Fruit fly (Drosophila melanogaster) whole organism, embryonic: ENCODE results near the gene Sox100B.
A peak's percentile ranks its signal among the peaks of the same experiment; 100 is the strongest.

Experiments used
- ATbp ChIP-seq: fragments of 200-800 bp; sonication (Bioruptor generic); optimal IDR thresholded peaks from 2 replicates; lab custom pipeline; 2017; ENCODE audit warnings: missing biosample characterization, mild to moderate bottlenecking, missing genetic modification characterization, missing genetic modification reagents
- Asciz ChIP-seq: fragments of 200-800 bp; sonication (Bioruptor generic); optimal IDR thresholded peaks from 2 replicates; lab custom pipeline; 2017; ENCODE audit warnings: missing biosample characterization, mild to moderate bottlenecking, missing genetic modification characterization, missing genetic modification reagents
- Awh ChIP-seq: fragments of 200-800 bp; sonication (Bioruptor generic); IDR thresholded peaks from 2 replicates; pipeline ENCODE4, ENCODE4 v1.3.6; 2022; ENCODE audit warnings: missing biosample characterization, missing genetic modification characterization
- CG1024 ChIP-seq: fragments of 200-800 bp; sonication (Bioruptor generic); IDR thresholded peaks from 2 replicates; pipeline ENCODE4 v1.3.6; 2022; ENCODE audit warnings: missing biosample characterization, missing genetic modification characterization
- CG10565 ChIP-seq: fragments of 200-800 bp; sonication (Bioruptor generic); optimal IDR thresholded peaks from 3 replicates; lab custom pipeline; 2016; ENCODE audit warnings: missing biosample characterization, mild to moderate bottlenecking, missing genetic modification characterization
- CG11085 ChIP-seq: fragments of 200-800 bp; sonication (Bioruptor generic); IDR thresholded peaks from 2 replicates; pipeline ENCODE4 v1.3.6; 2022; ENCODE audit warnings: missing biosample characterization, missing genetic modification characterization
- CG11696 ChIP-seq: fragments of 200-800 bp; sonication (Bioruptor generic); IDR thresholded peaks from 2 replicates; pipeline ENCODE4 v1.3.6; 2022; ENCODE audit warnings: missing biosample characterization, missing genetic modification characterization
- CG12155 ChIP-seq: fragments of 200-800 bp; sonication (Bioruptor generic); optimal IDR thresholded peaks from 3 replicates; lab custom pipeline; 2016; ENCODE audit warnings: missing biosample characterization, missing genetic modification characterization
- CG12391 ChIP-seq: fragments of 200-800 bp; sonication (Bioruptor generic); optimal IDR thresholded peaks from 3 replicates; lab custom pipeline; 2018; ENCODE audit warnings: missing biosample characterization, mild to moderate bottlenecking, missing genetic modification characterization, moderate library complexity
- CG13894 ChIP-seq: fragments of 200-800 bp; sonication (Bioruptor generic); optimal IDR thresholded peaks from 3 replicates; lab custom pipeline; 2018; ENCODE audit warnings: missing biosample characterization, mild to moderate bottlenecking, missing genetic modification characterization, moderate library complexity
- CG14965 ChIP-seq: fragments of 200-800 bp; sonication (Bioruptor generic); optimal IDR thresholded peaks from 2 replicates; lab custom pipeline; 2016; ENCODE audit warnings: missing biosample characterization, missing genetic modification characterization, borderline replicate concordance
- CG16813 ChIP-seq: fragments of 200-800 bp; sonication (Bioruptor generic); IDR thresholded peaks from 3 replicates; pipeline ENCODE4 v1.3.6; 2022; ENCODE audit warnings: missing biosample characterization, missing genetic modification characterization; ENCODE audit not compliant: partially characterized antibody
- CG17186 ChIP-seq: fragments of 200-800 bp; sonication (Bioruptor generic); optimal IDR thresholded peaks from 3 replicates; lab custom pipeline; 2017; ENCODE audit warnings: missing biosample characterization, missing genetic modification reagents, missing genetic modification characterization
- CG18619 ChIP-seq: fragments of 200-800 bp; sonication (Bioruptor generic); optimal IDR thresholded peaks from 3 replicates; lab custom pipeline; 2017; ENCODE audit warnings: missing biosample characterization, mild to moderate bottlenecking, missing genetic modification characterization
- CG3407 ChIP-seq: fragments of 200-800 bp; sonication (Bioruptor generic); optimal IDR thresholded peaks from 2 replicates; lab custom pipeline; 2018; ENCODE audit warnings: missing biosample characterization, mild to moderate bottlenecking, missing genetic modification characterization
- CG4282 ChIP-seq: fragments of 200-800 bp; sonication (Bioruptor generic); optimal IDR thresholded peaks from 2 replicates; lab custom pipeline; 2016; ENCODE audit warnings: missing biosample characterization, missing genetic modification characterization
- CG43689 ChIP-seq: fragments of 200-800 bp; sonication (Bioruptor generic); IDR thresholded peaks from 2 replicates; pipeline ENCODE4 v1.3.6; 2022; ENCODE audit warnings: missing biosample characterization, missing genetic modification characterization
- CG6254 ChIP-seq: fragments of 200-800 bp; sonication (Bioruptor generic); optimal IDR thresholded peaks from 3 replicates; lab custom pipeline; 2017; ENCODE audit warnings: mild to moderate bottlenecking, missing biosample characterization, missing genetic modification reagents, missing genetic modification characterization
- CG6854 ChIP-seq: fragments of 200-800 bp; sonication (Bioruptor generic); optimal IDR thresholded peaks from 3 replicates; lab custom pipeline; 2017; ENCODE audit warnings: missing biosample characterization, mild to moderate bottlenecking, missing genetic modification characterization
- CG7556 ChIP-seq: fragments of 200-800 bp; sonication (Bioruptor generic); optimal IDR thresholded peaks from 2 replicates; lab custom pipeline; 2017; ENCODE audit warnings: missing biosample characterization, mild to moderate bottlenecking, missing genetic modification characterization
- CG8478 ChIP-seq: fragments of >200 bp; optimal IDR thresholded peaks from 2 replicates; lab custom pipeline; 2018
- CG8924 ChIP-seq: fragments of 200-800 bp; optimal IDR thresholded peaks from 3 replicates; lab custom pipeline; 2019; ENCODE audit warnings: missing biosample characterization, mild to moderate bottlenecking, missing genetic modification characterization, moderate library complexity
- CG9932 ChIP-seq: fragments of 200-800 bp; sonication (Bioruptor generic); IDR thresholded peaks from 2 replicates; pipeline ENCODE4 v1.3.6; 2022; ENCODE audit warnings: missing biosample characterization, missing genetic modification characterization
- Gug ChIP-seq: fragments of 200-800 bp; sonication (Bioruptor generic); IDR thresholded peaks from 4 replicates; pipeline ENCODE4 v1.3.6; 2022; ENCODE audit warnings: missing biosample characterization, missing genetic modification characterization
- H15 ChIP-seq: fragments of 200-800 bp; sonication (Bioruptor generic); IDR thresholded peaks from 3 replicates; pipeline ENCODE4 v1.3.6; 2022; ENCODE audit warnings: missing biosample characterization, missing genetic modification characterization
- HmgZ ChIP-seq: fragments of 200-800 bp; sonication (Bioruptor generic); optimal IDR thresholded peaks from 2 replicates; lab custom pipeline; 2018; ENCODE audit warnings: missing biosample characterization, mild to moderate bottlenecking, missing genetic modification characterization
- Hmr ChIP-seq: fragments of 200-800 bp; sonication (Bioruptor generic); optimal IDR thresholded peaks from 3 replicates; lab custom pipeline; 2017; ENCODE audit warnings: mild to moderate bottlenecking, missing biosample characterization, missing genetic modification reagents, missing genetic modification characterization
- Jarid2 ChIP-seq: fragments of 200-800 bp; sonication (Bioruptor generic); optimal IDR thresholded peaks from 3 replicates; lab custom pipeline; 2017; ENCODE audit warnings: mild to moderate bottlenecking, missing biosample characterization, missing genetic modification reagents, missing genetic modification characterization
- Optix ChIP-seq: fragments of 200-800 bp; sonication (Bioruptor generic); IDR thresholded peaks from 3 replicates; pipeline ENCODE4 v1.3.6; 2022; ENCODE audit warnings: missing biosample characterization, missing genetic modification characterization
- Ssrp ChIP-seq: fragments of 200-800 bp; sonication (Bioruptor generic); optimal IDR thresholded peaks from 2 replicates; lab custom pipeline; 2018; ENCODE audit warnings: missing biosample characterization, mild to moderate bottlenecking, missing genetic modification characterization, moderate library complexity
- Taf1 ChIP-seq: fragments of 200-800 bp; sonication (Bioruptor generic); IDR thresholded peaks from 2 replicates; pipeline ENCODE4 v1.3.6; 2022; ENCODE audit warnings: missing biosample characterization, missing genetic modification characterization
- Tbp ChIP-seq: fragments of >200 bp; optimal IDR thresholded peaks from 2 replicates; lab custom pipeline; 2018; ENCODE audit warnings: missing biosample characterization, missing genetic modification characterization
- Trl ChIP-seq, 3 experiments: fragments of >200 bp in 2 of 3; fragments of 200-800 bp in 1 of 3; sonication (Bioruptor generic) in 1 of 3; optimal IDR thresholded peaks; 2 replicates in 1 of 3; 3 replicates in 2 of 3; lab custom pipeline; 2016 to 2017; ENCODE audit warnings: missing biosample characterization in 1 of 3, missing genetic modification characterization in 1 of 3
- Vsx1 ChIP-seq: fragments of 200-800 bp; sonication (Bioruptor generic); optimal IDR thresholded peaks from 2 replicates; lab custom pipeline; 2017; ENCODE audit warnings: missing biosample characterization, mild to moderate bottlenecking, missing genetic modification characterization, missing genetic modification reagents
- ap ChIP-seq: fragments of 200-800 bp; sonication (Bioruptor generic); IDR thresholded peaks from 2 replicates; pipeline ENCODE4 v1.3.6; 2022; ENCODE audit warnings: missing biosample characterization, missing genetic modification characterization
- disco-r ChIP-seq: fragments of 200-800 bp; sonication (Bioruptor generic); optimal IDR thresholded peaks from 2 replicates; lab custom pipeline; 2016; ENCODE audit warnings: missing biosample characterization, missing genetic modification characterization
- eyg ChIP-seq: fragments of 200-800 bp; sonication (Bioruptor generic); optimal IDR thresholded peaks from 3 replicates; lab custom pipeline; 2016; ENCODE audit warnings: missing biosample characterization, missing genetic modification characterization
- fd3F ChIP-seq: fragments of 200-800 bp; sonication (Bioruptor generic); optimal IDR thresholded peaks from 2 replicates; lab custom pipeline; 2018; ENCODE audit warnings: missing biosample characterization, mild to moderate bottlenecking, missing genetic modification characterization, moderate library complexity
- gem ChIP-seq: fragments of 200-800 bp; sonication (Bioruptor generic); optimal IDR thresholded peaks from 2 replicates; lab custom pipeline; 2019; ENCODE audit warnings: missing biosample characterization, mild to moderate bottlenecking, missing genetic modification characterization, moderate library complexity
- gro ChIP-seq: fragments of 200-800 bp; sonication (Bioruptor generic); optimal IDR thresholded peaks from 2 replicates; lab custom pipeline; 2016; ENCODE audit warnings: missing biosample characterization, missing genetic modification characterization
- gsb-n ChIP-seq: fragments of 200-800 bp; sonication (Bioruptor generic); optimal IDR thresholded peaks from 3 replicates; lab custom pipeline; 2018; ENCODE audit warnings: missing biosample characterization, mild to moderate bottlenecking, missing genetic modification characterization
- inv ChIP-seq: fragments of 200-800 bp; sonication (Bioruptor generic); IDR thresholded peaks from 2 replicates; pipeline ENCODE4 v1.3.6; 2022; ENCODE audit warnings: missing biosample characterization, missing genetic modification characterization; ENCODE audit not compliant: partially characterized antibody
- knrl ChIP-seq: fragments of 200-800 bp; sonication (Bioruptor generic); IDR thresholded peaks from 3 replicates; pipeline ENCODE4 v1.3.6; 2022; ENCODE audit warnings: missing biosample characterization, missing genetic modification characterization; ENCODE audit not compliant: partially characterized antibody
- p53 ChIP-seq: fragments of 200-800 bp; sonication (Bioruptor generic); optimal IDR thresholded peaks from 2 replicates; lab custom pipeline; 2016; ENCODE audit warnings: missing biosample characterization, missing genetic modification characterization
- sens-2 ChIP-seq: fragments of 200-800 bp; sonication (Bioruptor generic); IDR thresholded peaks from 2 replicates; pipeline ENCODE4 v1.3.6; 2022; ENCODE audit warnings: missing biosample characterization, missing genetic modification characterization
- seq ChIP-seq: fragments of 200-800 bp; sonication (Bioruptor generic); IDR thresholded peaks from 2 replicates; pipeline ENCODE4 v1.3.6; 2022; ENCODE audit warnings: missing biosample characterization, missing genetic modification characterization
- slp2 ChIP-seq: fragments of 200-800 bp; sonication (Bioruptor generic); optimal IDR thresholded peaks from 2 replicates; lab custom pipeline; 2016; ENCODE audit warnings: missing biosample characterization, missing genetic modification characterization
- stc ChIP-seq: fragments of 200-800 bp; sonication (Bioruptor generic); IDR thresholded peaks from 2 replicates; pipeline ENCODE4 v1.3.6; 2022; ENCODE audit warnings: missing biosample characterization, missing genetic modification characterization
- tio ChIP-seq: fragments of 200-800 bp; sonication (Bioruptor generic); optimal IDR thresholded peaks from 2 replicates; lab custom pipeline; 2017; ENCODE audit warnings: missing biosample characterization, missing genetic modification characterization, inconsistent platforms
- trem ChIP-seq: fragments of 200-800 bp; optimal IDR thresholded peaks from 3 replicates; lab custom pipeline; 2019; ENCODE audit warnings: missing biosample characterization, mild to moderate bottlenecking, missing genetic modification characterization, moderate library complexity

Sox100B gene

dm6 chr3R:31053784-31054221, 11.2 kb upstream of the Sox100B start, which contains the start of gene Chchd3 (continued):
- TF ChIP-seq Hmr (GFP tag; lab: Kevin White, UChicago) (peak; percentile 55), CG14965 (GFP tag; lab: Kevin White, UChicago) (no peak), H15 (GFP tag; lab: Robert Waterston, UW) (no peak), Taf1 (GFP tag; lab: Robert Waterston, UW) (no peak), CG16813 (GFP tag; lab: Robert Waterston, UW) (no peak), Trl (optimal IDR thresholded peaks at IDR 0.05; lab: Kevin White, UChicago) (peak in 1 of 2 experiments; percentile 18), Trl (GFP tag; optimal IDR thresholded peaks at IDR 0.05; lab: Kevin White, UChicago) (peak; percentile 2), CG6254 (no peak), Asciz (no peak), CG11085 (no peak), CG18619 (GFP tag; lab: Kevin White, UChicago) (no peak), CG12391 (tag; lab: Kevin White, UChicago) (peak; percentile 24), p53 (GFP tag; lab: Kevin White, UChicago) (peak; percentile 5), disco-r (no peak), Awh (GFP tag; lab: Robert Waterston, UW) (no peak), ATbp (GFP tag; lab: Kevin White, UChicago) (no peak), Ssrp (tag; lab: Kevin White, UChicago) (no peak), sens-2 (GFP tag; lab: Robert Waterston, UW) (no peak), CG3407 (GFP tag; lab: Kevin White, UChicago) (no peak), Gug (no peak), inv (GFP tag; lab: Robert Waterston, UW) (peak; percentile 18; the same call in 1 of the 2 replicates), CG13894 (tag; lab: Kevin White, UChicago) (peak; percentile 46), CG10565 (no peak), Tbp (no peak), CG43689 (GFP tag; lab: Robert Waterston, UW) (no peak), CG8924 (peak; percentile 2), knrl (GFP tag; lab: Robert Waterston, UW) (peak; percentile 31; the same call in 1 of the 3 replicates), tio (GFP tag; lab: Kevin White, UChicago) (no peak), slp2 (no peak), Jarid2 (no peak), gro (GFP tag; lab: Kevin White, UChicago) (no peak), trem (tag; lab: Kevin White, UChicago) (peak; percentile 40), CG17186 (GFP tag; lab: Kevin White, UChicago) (peak; percentile 21), CG4282 (GFP tag; lab: Kevin White, UChicago) (no peak)

- peak; percentile 92 for TF ChIP-seq gem (tag; lab: Kevin White, UChicago)
- peak; percentile 38 for TF ChIP-seq HmgZ (tag; lab: Kevin White, UChicago)
- TF ChIP-seq CG1024 (GFP tag; lab: Robert Waterston, UW), result peak; percentile 72
- peak; percentile 83 for TF ChIP-seq gsb-n (tag; lab: Kevin White, UChicago)
- peak; percentile 80 for TF ChIP-seq CG7556 (GFP tag; lab: Kevin White, UChicago)
- peak; percentile 72 for TF ChIP-seq ap
- peak; percentile 58 for TF ChIP-seq CG6854 (GFP tag; lab: Kevin White, UChicago)
- TF ChIP-seq CG9932, result peak; percentile 68
- TF ChIP-seq eyg (GFP tag; lab: Kevin White, UChicago), result no peak
- peak; percentile 69 for TF ChIP-seq Vsx1 (GFP tag; lab: Kevin White, UChicago)
- peak; percentile 73 for TF ChIP-seq seq (GFP tag; lab: Robert Waterston, UW)
- TF ChIP-seq CG8478 (lab: Kevin White, UChicago), result no peak
- TF ChIP-seq fd3F (GFP tag; lab: Kevin White, UChicago), result peak; percentile 53
- peak; percentile 55 for TF ChIP-seq CG12155 (GFP tag; lab: Kevin White, UChicago)
- TF ChIP-seq CG11696, result peak; percentile 70; the same call in 1 of the 2 replicates
- no peak for TF ChIP-seq Optix (GFP tag; lab: Robert Waterston, UW)
- peak; percentile 83 for TF ChIP-seq stc (GFP tag; lab: Robert Waterston, UW)
Observed at dm6 chr3R:31059036-31059806, 5.8 kb upstream of the Sox100B start.
